Worm (Caenorhabditis elegans): ENCODE data around the gene pxf-1.
A peak's percentile ranks its signal among the peaks of the same experiment; 100 is the strongest.

The pxf-1 gene

ce11 chrIV:10151439-10151997 is 22.6 kb downstream of the pxf-1 start, which contains the start of gene copg-1 (continued):
- TF ChIP-seq madf-8 (GFP tag; conservative IDR thresholded peaks at IDR 0.05) (0 out of 2 replicates have a peak, but pooled peaks have one; percentile 6), ceh-100 (GFP tag; IDR thresholded peaks at IDR 0.05) (no peak), unc-130 (GFP tag; optimal IDR thresholded peaks at IDR 0.05) (no peak), lag-1 (GFP tag; IDR thresholded peaks at IDR 0.05) (no peak), ceh-79 (tag; optimal IDR thresholded peaks at IDR 0.05) (no peak), pha-4 (tag; optimal IDR thresholded peaks at IDR 0.05) (peak; percentile 17), Y56A3A.18 (GFP tag; IDR thresholded peaks at IDR 0.05) (no peak), tbp1 (GFP tag; optimal IDR thresholded peaks at IDR 0.05) (peak; percentile 14), nhr-27 (tag; optimal IDR thresholded peaks at IDR 0.05) (no peak), gei-17 (GFP tag; optimal IDR thresholded peaks at IDR 0.05) (no peak), ceh-27 (GFP tag; optimal IDR thresholded peaks at IDR 0.05) (no peak), B0019.2 (GFP tag; conservative IDR thresholded peaks at IDR 0.05) (no peak), C06A6.2 (GFP tag; conservative IDR thresholded peaks at IDR 0.05) (no peak), madf-6 (GFP tag; IDR thresholded peaks at IDR 0.05) (peak; percentile 58; the same call in 1 of the 2 replicates), rec-8 (tag; optimal IDR thresholded peaks at IDR 0.05) (no peak), Y79H2A.3 (GFP tag; conservative IDR thresholded peaks at IDR 0.05) (no peak), ztf-3 (GFP tag; optimal IDR thresholded peaks at IDR 0.05) (no peak), ets-4 (GFP tag; optimal IDR thresholded peaks at IDR 0.05) (no peak), lin-54 (GFP tag; optimal IDR thresholded peaks at IDR 0.05) (peak; percentile 14), akir-1 (GFP tag; optimal IDR thresholded peaks at IDR 0.05) (no peak), mxl-1 (tag; optimal IDR thresholded peaks at IDR 0.05) (no peak), dox-1 (GFP tag; IDR thresholded peaks at IDR 0.05) (peak; percentile 51), B0035.1 (tag; optimal IDR thresholded peaks at IDR 0.05) (no peak), F57C9.4 (tag; optimal IDR thresholded peaks at IDR 0.05) (no peak), T07F8.4 (tag; optimal IDR thresholded peaks at IDR 0.05) (no peak), attf-3 (GFP tag; conservative IDR thresholded peaks at IDR 0.05) (no peak), lsl-1 (GFP tag; optimal IDR thresholded peaks at IDR 0.05) (peak; percentile 67), K11D2.4 (GFP tag; IDR thresholded peaks at IDR 0.05) (no peak), rpc-1 (optimal IDR thresholded peaks at IDR 0.05) (no peak), rpc-1 (tag; optimal IDR thresholded peaks at IDR 0.05) (no peak), madf-10 (tag; optimal IDR thresholded peaks at IDR 0.05) (no peak), mel-28 (tag; optimal IDR thresholded peaks at IDR 0.05; ENCODE audit: borderline replicate concordance) (no peak), lin-40 (tag; optimal IDR thresholded peaks at IDR 0.05) (peak; percentile 2), aptf-3 (GFP tag; IDR thresholded peaks at IDR 0.05) (no peak), nhr-80 (tag; optimal IDR thresholded peaks at IDR 0.05) (peak; percentile 2), ZK185.1 (tag; optimal IDR thresholded peaks at IDR 0.05; ENCODE audit: poor library complexity, severe bottlenecking) (no peak), Y95B8A.8 (GFP tag; IDR thresholded peaks at IDR 0.05) (no peak), K12H6.12 (tag; optimal IDR thresholded peaks at IDR 0.05) (peak; percentile 22), nhr-120 (GFP tag; IDR thresholded peaks at IDR 0.05) (no peak), F39B2.1 (GFP tag; IDR thresholded peaks at IDR 0.05) (no peak), snpc-3.4 (tag; optimal IDR thresholded peaks at IDR 0.05) (no peak), sdz-38 (tag; optimal IDR thresholded peaks at IDR 0.05) (no peak), D2030.7 (GFP tag; IDR thresholded peaks at IDR 0.05) (no peak; the same call in 1 of the 2 replicates), hlh-12 (tag; optimal IDR thresholded peaks at IDR 0.05) (no peak), repo-1 (tag; optimal IDR thresholded peaks at IDR 0.05) (no peak), mcd-1 (GFP tag; IDR thresholded peaks at IDR 0.05) (no peak), tbx-9 (tag; optimal IDR thresholded peaks at IDR 0.05; ENCODE audit: borderline replicate concordance) (no peak), ztf-28 (GFP tag; IDR thresholded peaks at IDR 0.05) (no peak), ztf-22 (GFP tag; optimal IDR thresholded peaks at IDR 0.05) (no peak)

Data from whole organism, young adult.